Worm (Caenorhabditis elegans): Measurements from ENCODE around the gene aexr-3.

ce11 chrX:8980676-8981075, 19.7 kb upstream of the aexr-3 start, which contains the start of gene nmur-1:
- TF ChIP-seq fos-1 (tag; optimal IDR thresholded peaks at IDR 0.05) (no peak), snpc-4 (tag; optimal IDR thresholded peaks at IDR 0.05) (no peak), nhr-77 (tag; optimal IDR thresholded peaks at IDR 0.05) (no peak), F49E8.2 (tag; optimal IDR thresholded peaks at IDR 0.05; ENCODE audit: borderline replicate concordance) (no peak), fkh-10 (GFP tag; optimal IDR thresholded peaks at IDR 0.05) (no peak), F26F4.8 (GFP tag; conservative IDR thresholded peaks at IDR 0.05) (no peak), ztf-11 (tag; optimal IDR thresholded peaks at IDR 0.05) (no peak), zfp-2 (tag; optimal IDR thresholded peaks at IDR 0.05) (no peak), mxl-2 (GFP tag; conservative IDR thresholded peaks at IDR 0.05) (no peak), dmd-9 (GFP tag; IDR thresholded peaks at IDR 0.05) (no peak), R02D3.7 (tag; optimal IDR thresholded peaks at IDR 0.05) (no peak), ces-1 (GFP tag; optimal IDR thresholded peaks at IDR 0.05) (no peak), ama-1 (optimal IDR thresholded peaks at IDR 0.05) (no peak)
